Worm (Caenorhabditis elegans): Measurements from ENCODE around the gene K09E9.4.
A peak's percentile ranks its signal among the peaks of the same experiment; 100 is the strongest.

The K09E9.4 gene

ce11 chrX:15647276-15647675, 17.0 kb upstream of the K09E9.4 start, which contains the start of gene F59D12.5:
Gene F59D12.5 (minus strand): TSS chrX:15647369.
- TF ChIP-seq nhr-85 (tag) (no peak), sox-4 (tag; optimal IDR thresholded peaks at IDR 0.05) (no peak), Y116A8C.19 (tag; optimal IDR thresholded peaks at IDR 0.05; ENCODE audit: borderline replicate concordance) (no peak), lin-14 (GFP tag; optimal IDR thresholded peaks at IDR 0.05) (peak; percentile 44), tbx-2 (tag; optimal IDR thresholded peaks at IDR 0.05) (no peak), ceh-82 (tag; optimal IDR thresholded peaks at IDR 0.05) (peak in 1 of 3 experiments; percentile 17), ets-5 (GFP tag; IDR thresholded peaks at IDR 0.05) (no peak), lin-35 (GFP tag; optimal IDR thresholded peaks at IDR 0.05) (no peak), lir-3 (tag; optimal IDR thresholded peaks at IDR 0.05; ENCODE audit: poor library complexity) (no peak), nhr-20 (tag; optimal IDR thresholded peaks at IDR 0.05) (peak; percentile 11), swsn-7 (tag; optimal IDR thresholded peaks at IDR 0.05) (peak; percentile 14), mdl-1 (tag; optimal IDR thresholded peaks at IDR 0.05) (no peak), ama-1 (optimal IDR thresholded peaks at IDR 0.05) (no peak), isw-1 (GFP tag; IDR thresholded peaks at IDR 0.05) (no peak), alr-1 (tag; optimal IDR thresholded peaks at IDR 0.05; ENCODE audit: borderline replicate concordance) (no peak), nhr-28 (tag; optimal IDR thresholded peaks at IDR 0.05) (no peak), snu-23 (GFP tag; optimal IDR thresholded peaks at IDR 0.05) (peak; percentile 37), nhr-47 (tag; optimal IDR thresholded peaks at IDR 0.05) (peak; percentile 16), nhr-71 (tag; optimal IDR thresholded peaks at IDR 0.05) (peak; percentile 29), pax-3 (tag; optimal IDR thresholded peaks at IDR 0.05) (no peak), nhr-11 (tag; optimal IDR thresholded peaks at IDR 0.05) (no peak), egl-13 (tag; optimal IDR thresholded peaks at IDR 0.05) (no peak), fkh-8 (tag; optimal IDR thresholded peaks at IDR 0.05) (no peak), lsy-2 (tag; optimal IDR thresholded peaks at IDR 0.05) (peak in 1 of 2 experiments; percentile 15), nhr-12 (tag; optimal IDR thresholded peaks at IDR 0.05) (no peak), fkh-4 (tag; optimal IDR thresholded peaks at IDR 0.05; ENCODE audit: borderline replicate concordance) (no peak)

- TF ChIP-seq nhr-19 (GFP tag; conservative IDR thresholded peaks at IDR 0.05) (no peak), fkh-4 (tag; optimal IDR thresholded peaks at IDR 0.05; ENCODE audit: borderline replicate concordance) (no peak), nhr-90 (tag; optimal IDR thresholded peaks at IDR 0.05; ENCODE audit: poor library complexity) (no peak), ceh-88 (GFP tag; IDR thresholded peaks at IDR 0.05) (no peak), ceh-82 (tag; optimal IDR thresholded peaks at IDR 0.05) (no peak)
Observed at ce11 chrX:15642638-15643037, 12.4 kb upstream of the K09E9.4 start, which contains the start of gene H08J19.1. Gene H08J19.1 (plus strand): TSS chrX:15642938.

- TF ChIP-seq nhr-237 (tag; optimal IDR thresholded peaks at IDR 0.05) (no peak), sup-37 (GFP tag; optimal IDR thresholded peaks at IDR 0.05) (no peak), egl-13 (tag; optimal IDR thresholded peaks at IDR 0.05) (no peak)
Observed at ce11 chrX:15641380-15641779, 11.1 kb upstream of the K09E9.4 start.

ce11 chrX:15640603-15641002, 10.4 kb upstream of the K09E9.4 start, which contains the start of gene K09E9.7:
Gene K09E9.7 (plus strand): TSS chrX:15640903.
- no peak for TF ChIP-seq nhr-77 (tag; optimal IDR thresholded peaks at IDR 0.05)
- no peak for TF ChIP-seq fkh-8 (tag; optimal IDR thresholded peaks at IDR 0.05)
- no peak for TF ChIP-seq ama-1 (optimal IDR thresholded peaks at IDR 0.05)
- no peak for TF ChIP-seq nhr-90 (tag; optimal IDR thresholded peaks at IDR 0.05; ENCODE audit: poor library complexity)
- TF ChIP-seq pqm-1 (tag; optimal IDR thresholded peaks at IDR 0.05), result no peak
- TF ChIP-seq hpl-2 (GFP tag; optimal IDR thresholded peaks at IDR 0.05), result no peak
- no peak for TF ChIP-seq egl-13 (tag; optimal IDR thresholded peaks at IDR 0.05)
- TF ChIP-seq unc-86 (tag; optimal IDR thresholded peaks at IDR 0.05), result no peak
- no peak for TF ChIP-seq ceh-8 (GFP tag; optimal IDR thresholded peaks at IDR 0.05)
- no peak for TF ChIP-seq lin-39 (tag; optimal IDR thresholded peaks at IDR 0.05)
- no peak for TF ChIP-seq ztf-11 (tag; optimal IDR thresholded peaks at IDR 0.05)
- no peak for TF ChIP-seq sup-37 (GFP tag; optimal IDR thresholded peaks at IDR 0.05)
- TF ChIP-seq lin-15B (tag; optimal IDR thresholded peaks at IDR 0.05), result no peak
- no peak for TF ChIP-seq C16A3.4 (tag; optimal IDR thresholded peaks at IDR 0.05)
- TF ChIP-seq fos-1 (tag; optimal IDR thresholded peaks at IDR 0.05), result no peak
- TF ChIP-seq ceh-88 (GFP tag; IDR thresholded peaks at IDR 0.05), result no peak
- TF ChIP-seq skn-1 (tag; optimal IDR thresholded peaks at IDR 0.05), result no peak
- no peak for TF ChIP-seq lsy-2 (tag; optimal IDR thresholded peaks at IDR 0.05)
- no peak for TF ChIP-seq nhr-84 (tag; optimal IDR thresholded peaks at IDR 0.05)
- no peak for TF ChIP-seq efl-1 (optimal IDR thresholded peaks at IDR 0.05)
- TF ChIP-seq efl-1 (GFP tag; optimal IDR thresholded peaks at IDR 0.05 in 1 of 2), result no peak
